Fruit fly (Drosophila melanogaster) whole organism, embryonic: Measurements from ENCODE around the gene CG5326.
A peak's percentile ranks its signal among the peaks of the same experiment; 100 is the strongest.

Experiments used
- Awh ChIP-seq: fragments of 200-800 bp; sonication (Bioruptor generic); IDR thresholded peaks from 2 replicates; pipeline ENCODE4, ENCODE4 v1.3.6; 2022; ENCODE audit warnings: missing biosample characterization, missing genetic modification characterization
- CG1529 ChIP-seq: fragments of 200-800 bp; sonication (Bioruptor generic); optimal IDR thresholded peaks from 3 replicates; lab custom pipeline; 2018; ENCODE audit warnings: missing biosample characterization, missing genetic modification characterization
- CG15514 ChIP-seq: fragments of 200-800 bp; sonication (Bioruptor generic); optimal IDR thresholded peaks from 3 replicates; lab custom pipeline; 2017; ENCODE audit warnings: missing biosample characterization, missing genetic modification characterization, mild to moderate bottlenecking, moderate library complexity, missing genetic modification reagents
- CG16863 ChIP-seq: fragments of 200-800 bp; sonication (Bioruptor generic); optimal IDR thresholded peaks from 3 replicates; lab custom pipeline; 2016; ENCODE audit warnings: missing biosample characterization, missing genetic modification characterization
- CG17912 ChIP-seq: fragments of 200-800 bp; sonication (Bioruptor generic); optimal IDR thresholded peaks from 2 replicates; lab custom pipeline; 2018; ENCODE audit warnings: missing biosample characterization, mild to moderate bottlenecking, missing genetic modification characterization
- CG18599 ChIP-seq: fragments of 200-800 bp; sonication (Bioruptor generic); optimal IDR thresholded peaks from 3 replicates; lab custom pipeline; 2017; ENCODE audit warnings: missing biosample characterization, missing genetic modification characterization, mild to moderate bottlenecking, moderate library complexity, missing genetic modification reagents
- CG2678 ChIP-seq: fragments of 200-800 bp; sonication (Bioruptor generic); optimal IDR thresholded peaks from 3 replicates; lab custom pipeline; 2019; ENCODE audit warnings: missing biosample characterization, mild to moderate bottlenecking, missing genetic modification characterization, moderate library complexity
- CG3281 ChIP-seq: fragments of 200-800 bp; sonication (Bioruptor generic); optimal IDR thresholded peaks from 3 replicates; lab custom pipeline; 2017; ENCODE audit warnings: missing biosample characterization, mild to moderate bottlenecking, missing genetic modification characterization
- CG33213 ChIP-seq: fragments of 200-800 bp; sonication (Bioruptor generic); optimal IDR thresholded peaks from 3 replicates; lab custom pipeline; 2016; ENCODE audit warnings: missing biosample characterization, missing genetic modification characterization
- CG3995 ChIP-seq: fragments of 200-800 bp; sonication (Bioruptor generic); optimal IDR thresholded peaks from 3 replicates; lab custom pipeline; 2016; ENCODE audit warnings: missing biosample characterization, missing genetic modification characterization
- CG4282 ChIP-seq: fragments of 200-800 bp; sonication (Bioruptor generic); optimal IDR thresholded peaks from 2 replicates; lab custom pipeline; 2016; ENCODE audit warnings: missing biosample characterization, missing genetic modification characterization
- CG5953 ChIP-seq: fragments of 200-800 bp; sonication (Bioruptor generic); IDR thresholded peaks from 2 replicates; pipeline ENCODE4 v1.3.6; 2022; ENCODE audit warnings: missing biosample characterization, missing genetic modification characterization
- CG6813 ChIP-seq: fragments of 200-800 bp; sonication (Bioruptor generic); optimal IDR thresholded peaks from 2 replicates; lab custom pipeline; 2017; ENCODE audit warnings: missing biosample characterization, missing genetic modification characterization, mild to moderate bottlenecking, moderate library complexity, missing genetic modification reagents
- CG6854 ChIP-seq: fragments of 200-800 bp; sonication (Bioruptor generic); optimal IDR thresholded peaks from 3 replicates; lab custom pipeline; 2017; ENCODE audit warnings: missing biosample characterization, mild to moderate bottlenecking, missing genetic modification characterization
- CG7786 ChIP-seq: fragments of 200-800 bp; sonication (Bioruptor generic); optimal IDR thresholded peaks from 2 replicates; lab custom pipeline; 2016; ENCODE audit warnings: missing biosample characterization, missing genetic modification characterization
- CG7987 ChIP-seq: fragments of 200-800 bp; sonication (Bioruptor generic); optimal IDR thresholded peaks from 2 replicates; lab custom pipeline; 2018; ENCODE audit warnings: missing biosample characterization, mild to moderate bottlenecking, missing genetic modification characterization, moderate library complexity
- CG8359 ChIP-seq: fragments of 200-800 bp; sonication (Bioruptor generic); optimal IDR thresholded peaks from 2 replicates; lab custom pipeline; 2017; ENCODE audit warnings: missing biosample characterization, mild to moderate bottlenecking, missing genetic modification characterization, borderline replicate concordance
- CrebB ChIP-seq: fragments of 200-800 bp; sonication (Bioruptor generic); optimal IDR thresholded peaks from 3 replicates; lab custom pipeline; 2018; ENCODE audit warnings: missing biosample characterization, mild to moderate bottlenecking, missing genetic modification characterization
- Fer2 ChIP-seq: fragments of 200-800 bp; sonication (Bioruptor generic); optimal IDR thresholded peaks from 2 replicates; lab custom pipeline; 2018; ENCODE audit warnings: missing biosample characterization, mild to moderate bottlenecking, missing genetic modification characterization, moderate library complexity
- GATAe ChIP-seq: fragments of 200-800 bp; sonication (Bioruptor generic); conservative IDR thresholded peaks from 2 replicates; pipeline ENCODE4 v1.3.6; 2022; ENCODE audit warnings: missing biosample characterization, missing genetic modification characterization
- Gug ChIP-seq: fragments of 200-800 bp; sonication (Bioruptor generic); IDR thresholded peaks from 4 replicates; pipeline ENCODE4 v1.3.6; 2022; ENCODE audit warnings: missing biosample characterization, missing genetic modification characterization
- HHEX ChIP-seq: fragments of 200-800 bp; sonication (Bioruptor generic); optimal IDR thresholded peaks from 3 replicates; lab custom pipeline; 2017; ENCODE audit warnings: missing biosample characterization, mild to moderate bottlenecking, missing genetic modification characterization, missing genetic modification reagents
- HLHmδ ChIP-seq: fragments of 200-800 bp; sonication (Bioruptor generic); optimal IDR thresholded peaks from 2 replicates; lab custom pipeline; 2018; ENCODE audit warnings: missing biosample characterization, mild to moderate bottlenecking, missing genetic modification characterization, moderate library complexity
- Hand ChIP-seq: fragments of 200-800 bp; sonication (Bioruptor generic); optimal IDR thresholded peaks from 2 replicates; lab custom pipeline; 2017; ENCODE audit warnings: mild to moderate bottlenecking, missing biosample characterization, missing genetic modification reagents, missing genetic modification characterization
- HmgD ChIP-seq: fragments of 200-800 bp; sonication (Bioruptor generic); optimal IDR thresholded peaks from 3 replicates; lab custom pipeline; 2016; ENCODE audit warnings: missing biosample characterization, missing genetic modification characterization
- Mes4 ChIP-seq: fragments of 200-800 bp; sonication (Bioruptor generic); optimal IDR thresholded peaks from 2 replicates; lab custom pipeline; 2016; ENCODE audit warnings: missing biosample characterization, missing genetic modification characterization
- NFAT ChIP-seq: fragments of 200-800 bp; sonication (Bioruptor generic); IDR thresholded peaks from 2 replicates; pipeline ENCODE4 v1.3.6; 2022; ENCODE audit warnings: missing biosample characterization, missing genetic modification characterization
- Nf-YA ChIP-seq: fragments of 200-800 bp; sonication (Bioruptor generic); IDR thresholded peaks from 2 replicates; pipeline ENCODE4 v1.3.6; 2022; ENCODE audit warnings: missing biosample characterization, missing genetic modification characterization
- Opbp ChIP-seq: fragments of 200-800 bp; sonication (Bioruptor generic); IDR thresholded peaks from 3 replicates; pipeline ENCODE4 v1.3.6; 2022; ENCODE audit warnings: missing biosample characterization, missing genetic modification characterization; ENCODE audit not compliant: partially characterized antibody
- Sox100B ChIP-seq: fragments of 200-800 bp; sonication (Bioruptor generic); optimal IDR thresholded peaks from 3 replicates; lab custom pipeline; 2018; ENCODE audit warnings: missing biosample characterization, mild to moderate bottlenecking, missing genetic modification characterization
- Sry-δ ChIP-seq: fragments of 200-800 bp; sonication (Bioruptor generic); optimal IDR thresholded peaks from 2 replicates; lab custom pipeline; 2016; ENCODE audit warnings: missing biosample characterization, missing genetic modification characterization
- Tbp ChIP-seq: fragments of >200 bp; optimal IDR thresholded peaks from 2 replicates; lab custom pipeline; 2018; ENCODE audit warnings: missing biosample characterization, missing genetic modification characterization
- bsh ChIP-seq, 2 experiments: fragments of 200-800 bp; sonication (Bioruptor generic); optimal IDR thresholded peaks; 2 replicates each; lab custom pipeline; 2017 to 2018; ENCODE audit warnings: mild to moderate bottlenecking in 2 of 2, missing biosample characterization in 2 of 2, missing genetic modification characterization in 2 of 2, moderate library complexity in 1 of 2
- chm ChIP-seq: fragments of 200-800 bp; sonication (Bioruptor generic); IDR thresholded peaks from 2 replicates; pipeline ENCODE4 v1.3.6; 2022; ENCODE audit warnings: missing biosample characterization, missing genetic modification characterization
- chn ChIP-seq: fragments of 200-800 bp; sonication (Bioruptor generic); optimal IDR thresholded peaks from 2 replicates; lab custom pipeline; 2016; ENCODE audit warnings: missing biosample characterization, missing genetic modification characterization
- eyg ChIP-seq: fragments of 200-800 bp; sonication (Bioruptor generic); optimal IDR thresholded peaks from 3 replicates; lab custom pipeline; 2016; ENCODE audit warnings: missing biosample characterization, missing genetic modification characterization
- gfzf ChIP-seq: fragments of 200-800 bp; sonication (Bioruptor generic); optimal IDR thresholded peaks from 2 replicates; lab custom pipeline; 2016; ENCODE audit warnings: missing biosample characterization, mild to moderate bottlenecking, missing genetic modification characterization, moderate library complexity
- hkb ChIP-seq, 2 experiments: fragments of 200-800 bp in 1 of 2; fragments of >200 bp in 1 of 2; sonication (Bioruptor generic) in 1 of 2; IDR thresholded peaks in 1 of 2; optimal IDR thresholded peaks in 1 of 2; 2 replicates each; pipeline versions ENCODE4 v1.3.6 to Lab custom; 2017 to 2022; ENCODE audit warnings: missing biosample characterization in 1 of 2, missing genetic modification characterization in 1 of 2
- jigr1 ChIP-seq: fragments of 200-800 bp; sonication (Bioruptor generic); IDR thresholded peaks from 3 replicates; pipeline ENCODE4 v1.3.6; 2022; ENCODE audit warnings: missing biosample characterization, missing genetic modification characterization
- kni ChIP-seq: fragments of 200-800 bp; sonication (Bioruptor generic); optimal IDR thresholded peaks from 3 replicates; lab custom pipeline; 2017; ENCODE audit warnings: mild to moderate bottlenecking, missing biosample characterization, missing genetic modification reagents, missing genetic modification characterization
- mirr ChIP-seq: fragments of 200-800 bp; sonication (Bioruptor generic); optimal IDR thresholded peaks from 3 replicates; lab custom pipeline; 2018; ENCODE audit warnings: missing biosample characterization, mild to moderate bottlenecking, missing genetic modification characterization
- oc ChIP-seq: fragments of 200-800 bp; sonication (Bioruptor generic); optimal IDR thresholded peaks from 2 replicates; lab custom pipeline; 2018; ENCODE audit warnings: missing biosample characterization, mild to moderate bottlenecking, missing genetic modification characterization, moderate library complexity
- onecut ChIP-seq: fragments of 200-800 bp; sonication (Bioruptor generic); IDR thresholded peaks from 2 replicates; pipeline ENCODE4 v1.3.6; 2022; ENCODE audit warnings: missing biosample characterization, missing genetic modification characterization
- otp ChIP-seq: fragments of 200-800 bp; sonication (Bioruptor generic); IDR thresholded peaks from 3 replicates; pipeline ENCODE4, ENCODE4 v1.3.6; 2022; ENCODE audit warnings: missing biosample characterization, missing genetic modification characterization
- phol ChIP-seq: fragments of 200-800 bp; sonication (Bioruptor generic); optimal IDR thresholded peaks from 3 replicates; lab custom pipeline; 2018; ENCODE audit warnings: missing biosample characterization, mild to moderate bottlenecking, missing genetic modification characterization, moderate library complexity
- tll ChIP-seq, 2 experiments: fragments of 200-800 bp in 1 of 2; fragments of >200 bp in 1 of 2; sonication (Bioruptor generic) in 1 of 2; optimal IDR thresholded peaks; 2 replicates each; lab custom pipeline; 2017 to 2019; ENCODE audit warnings: missing biosample characterization in 2 of 2, missing genetic modification characterization in 2 of 2, mild to moderate bottlenecking in 1 of 2, moderate library complexity in 1 of 2
- toy ChIP-seq: fragments of 200-800 bp; sonication (Bioruptor generic); IDR thresholded peaks from 2 replicates; pipeline ENCODE4 v1.3.6; 2022; ENCODE audit warnings: missing biosample characterization, missing genetic modification characterization
- unc-4 ChIP-seq: fragments of 200-800 bp; sonication (Bioruptor generic); IDR thresholded peaks from 2 replicates; pipeline ENCODE4 v1.3.6; 2022; ENCODE audit warnings: missing biosample characterization, missing genetic modification characterization; ENCODE audit not compliant: partially characterized antibody
- vfl ChIP-seq: fragments of 200-800 bp; sonication (Bioruptor generic); optimal IDR thresholded peaks from 2 replicates; lab custom pipeline; 2016; ENCODE audit warnings: missing biosample characterization, missing genetic modification characterization
- zen2 ChIP-seq: fragments of 200-800 bp; sonication (Bioruptor generic); IDR thresholded peaks from 3 replicates; pipeline ENCODE4 v1.3.6; 2022; ENCODE audit warnings: missing biosample characterization, missing genetic modification characterization; ENCODE audit not compliant: partially characterized antibody

Gene CG5326

DNA sequence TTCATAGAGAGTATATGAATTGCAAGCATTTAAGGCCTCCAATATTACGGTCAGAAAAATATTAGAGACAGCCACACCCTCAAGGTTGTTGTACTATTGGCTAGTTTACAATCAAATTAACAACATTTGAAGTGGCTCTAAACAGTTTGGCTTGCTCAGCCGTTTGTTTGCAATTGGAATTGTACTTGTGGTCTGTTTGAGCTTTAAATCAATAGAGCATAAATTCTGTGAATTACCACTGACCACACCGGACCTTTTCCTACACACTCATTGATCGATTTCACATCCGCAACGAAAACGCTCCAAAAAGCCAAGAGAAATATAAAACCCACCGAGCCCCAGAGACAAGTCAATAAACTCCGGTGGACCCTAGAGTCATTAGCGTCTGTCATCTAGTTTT is 33.9 kb upstream of the CG5326 start (continued):
- TF ChIP-seq CG17912 (GFP tag; lab: Kevin White, UChicago): peak; percentile 20
- no peak for TF ChIP-seq Sry-δ (GFP tag; lab: Kevin White, UChicago)
- TF ChIP-seq CG33213 (GFP tag; lab: Kevin White, UChicago): no peak
- TF ChIP-seq Gug (GFP tag; lab: Robert Waterston, UW): no peak
- TF ChIP-seq toy (GFP tag; lab: Robert Waterston, UW): no peak
- no peak for TF ChIP-seq eyg (GFP tag; lab: Kevin White, UChicago)
- TF ChIP-seq chn (GFP tag; lab: Kevin White, UChicago): no peak
- TF ChIP-seq chm (GFP tag; lab: Robert Waterston, UW): no peak
- no peak for TF ChIP-seq HLHmδ (GFP tag; lab: Kevin White, UChicago)
- TF ChIP-seq CG3995: no peak
- TF ChIP-seq Opbp: no peak
- no peak for TF ChIP-seq Mes4
- no peak for TF ChIP-seq CG6854 (GFP tag; lab: Kevin White, UChicago)
- no peak for TF ChIP-seq vfl (GFP tag; lab: Kevin White, UChicago)
- TF ChIP-seq Sox100B (GFP tag; lab: Kevin White, UChicago): peak; percentile 22
- TF ChIP-seq Tbp (GFP tag; lab: Kevin White, UChicago): no peak
- TF ChIP-seq CG7786 (GFP tag; lab: Kevin White, UChicago): no peak
- 0 out of 2 replicates have a peak, but pooled peaks have one; percentile 33 for TF ChIP-seq Awh (GFP tag; lab: Robert Waterston, UW)
- TF ChIP-seq unc-4 (GFP tag; lab: Robert Waterston, UW): no peak
- TF ChIP-seq CG6813 (GFP tag; lab: Kevin White, UChicago): peak; percentile 25
- peak; percentile 9 for TF ChIP-seq HHEX (GFP tag; lab: Kevin White, UChicago)
- no peak for TF ChIP-seq CG16863 (GFP tag; lab: Kevin White, UChicago)
- TF ChIP-seq mirr (GFP tag; lab: Kevin White, UChicago): no peak
- no peak for TF ChIP-seq zen2
- no peak for TF ChIP-seq Hand
- peak; percentile 35 for TF ChIP-seq CrebB
- no peak for TF ChIP-seq CG4282 (GFP tag; lab: Kevin White, UChicago)
- no peak for TF ChIP-seq onecut (GFP tag; lab: Robert Waterston, UW)
- no peak for TF ChIP-seq CG8359 (GFP tag; lab: Kevin White, UChicago)
- peak; percentile 78 for TF ChIP-seq otp (GFP tag; lab: Robert Waterston, UW)
- TF ChIP-seq CG1529: peak; percentile 34
- TF ChIP-seq kni: peak; percentile 56
- peak; percentile 0 for TF ChIP-seq CG3281 (GFP tag; lab: Kevin White, UChicago)
- TF ChIP-seq GATAe (GFP tag; lab: Robert Waterston, UW): no peak
- no peak for TF ChIP-seq NFAT (GFP tag; lab: Robert Waterston, UW)
- no peak for TF ChIP-seq CG5953 (GFP tag; lab: Robert Waterston, UW)
- TF ChIP-seq CG18599 (GFP tag; lab: Kevin White, UChicago): no peak
- no peak for TF ChIP-seq HmgD (GFP tag; lab: Kevin White, UChicago)
- TF ChIP-seq hkb (optimal IDR thresholded peaks at IDR 0.05; lab: Kevin White, UChicago): no peak
- TF ChIP-seq hkb (GFP tag; IDR thresholded peaks at IDR 0.05; lab: Robert Waterston, UW): peak; percentile 53; the same call in 1 of the 2 replicates
- peak in 1 of 2 experiments; percentile 2 for TF ChIP-seq bsh (GFP tag; optimal IDR thresholded peaks at IDR 0.05; lab: Kevin White, UChicago)
- TF ChIP-seq CG7987 (GFP tag; lab: Kevin White, UChicago): peak; percentile 5
- peak; percentile 17 for TF ChIP-seq CG15514 (GFP tag; lab: Kevin White, UChicago)
- no peak for TF ChIP-seq phol (tag; lab: Kevin White, UChicago)
- no peak for TF ChIP-seq Nf-YA (GFP tag; lab: Robert Waterston, UW)
- TF ChIP-seq tll (GFP tag; optimal IDR thresholded peaks at IDR 0.05; lab: Kevin White, UChicago): no peak
- TF ChIP-seq jigr1 (GFP tag; lab: Robert Waterston, UW): no peak
- TF ChIP-seq Fer2: no peak
- TF ChIP-seq oc (tag; lab: Kevin White, UChicago): no peak
- TF ChIP-seq CG2678 (tag; lab: Kevin White, UChicago): peak; percentile 44
- TF ChIP-seq gfzf: no peak
